Fruit fly (Drosophila melanogaster): ENCODE data around the gene Cox10.

- TF ChIP-seq Hr39 (GFP tag; optimal IDR thresholded peaks at IDR 0.05) (no peak), CG34406 (GFP tag; optimal IDR thresholded peaks at IDR 0.05) (no peak), OdsH (GFP tag; optimal IDR thresholded peaks at IDR 0.05) (no peak)
Measured at dm6 chr2L:10353871-10354270, 22.6 kb downstream of the Cox10 start, which contains the start of gene CG34367.

Measured in whole organism, prepupa.